Fruit fly (Drosophila melanogaster) whole organism, embryonic: ENCODE data around the gene CG11307.

Experiments
- Adf1 ChIP-seq: fragments of 200-800 bp; sonication (Bioruptor generic); IDR thresholded peaks from 2 replicates; pipeline ENCODE4 v1.3.6; 2022; ENCODE audit warnings: missing biosample characterization, missing genetic modification characterization
- Atf3 ChIP-seq: fragments of 200-800 bp; sonication (Bioruptor generic); optimal IDR thresholded peaks from 3 replicates; lab custom pipeline; 2016; ENCODE audit warnings: missing biosample characterization, missing genetic modification characterization
- CG10565 ChIP-seq: fragments of 200-800 bp; sonication (Bioruptor generic); optimal IDR thresholded peaks from 3 replicates; lab custom pipeline; 2016; ENCODE audit warnings: missing biosample characterization, mild to moderate bottlenecking, missing genetic modification characterization
- CG10979 ChIP-seq: fragments of 200-800 bp; sonication (Bioruptor generic); optimal IDR thresholded peaks from 2 replicates; lab custom pipeline; 2018; ENCODE audit warnings: missing biosample characterization, mild to moderate bottlenecking, missing genetic modification characterization, moderate library complexity
- CG11504 ChIP-seq: fragments of 200-800 bp; sonication (Bioruptor generic); optimal IDR thresholded peaks from 3 replicates; lab custom pipeline; 2019; ENCODE audit warnings: missing biosample characterization, mild to moderate bottlenecking, missing genetic modification characterization, moderate library complexity
- CG11695 ChIP-seq: fragments of 200-800 bp; sonication (Bioruptor generic); IDR thresholded peaks from 3 replicates; pipeline ENCODE4 v1.3.6; 2022; ENCODE audit warnings: missing biosample characterization, missing genetic modification characterization
- CG11696 ChIP-seq: fragments of 200-800 bp; sonication (Bioruptor generic); IDR thresholded peaks from 2 replicates; pipeline ENCODE4 v1.3.6; 2022; ENCODE audit warnings: missing biosample characterization, missing genetic modification characterization
- CG12299 ChIP-seq: fragments of 200-800 bp; sonication (Bioruptor generic); optimal IDR thresholded peaks from 2 replicates; lab custom pipeline; 2018; ENCODE audit warnings: missing biosample characterization, mild to moderate bottlenecking, missing genetic modification characterization
- CG13424 ChIP-seq: fragments of 200-800 bp; sonication (Bioruptor generic); optimal IDR thresholded peaks from 2 replicates; lab custom pipeline; 2019; ENCODE audit warnings: missing biosample characterization, mild to moderate bottlenecking, missing genetic modification characterization, moderate library complexity
- CG14441 ChIP-seq: fragments of 200-800 bp; sonication (Bioruptor generic); IDR thresholded peaks from 2 replicates; pipeline ENCODE4 v1.3.6; 2022; ENCODE audit warnings: missing biosample characterization, missing genetic modification characterization
- CG15269 ChIP-seq: fragments of 200-800 bp; sonication (Bioruptor generic); optimal IDR thresholded peaks from 2 replicates; lab custom pipeline; 2018; ENCODE audit warnings: missing biosample characterization, mild to moderate bottlenecking, missing genetic modification characterization, moderate library complexity
- CG1603 ChIP-seq: fragments of 200-800 bp; sonication (Bioruptor generic); optimal IDR thresholded peaks from 2 replicates; lab custom pipeline; 2019; ENCODE audit warnings: missing biosample characterization, mild to moderate bottlenecking, missing genetic modification characterization, moderate library complexity
- CG16815 ChIP-seq: fragments of 200-800 bp; sonication (Bioruptor generic); optimal IDR thresholded peaks from 3 replicates; lab custom pipeline; 2017; ENCODE audit warnings: missing biosample characterization, mild to moderate bottlenecking, missing genetic modification characterization
- CG3065 ChIP-seq: fragments of 200-800 bp; sonication (Bioruptor generic); optimal IDR thresholded peaks from 2 replicates; lab custom pipeline; 2016; ENCODE audit warnings: missing biosample characterization, missing genetic modification characterization
- CG32532 ChIP-seq: fragments of 200-800 bp; sonication (Bioruptor generic); IDR thresholded peaks from 2 replicates; pipeline ENCODE4 v1.3.6; 2022; ENCODE audit warnings: missing biosample characterization, missing genetic modification characterization
- CG32772 ChIP-seq: fragments of 200-800 bp; sonication (Bioruptor generic); IDR thresholded peaks from 2 replicates; pipeline ENCODE4 v1.3.6; 2022; ENCODE audit warnings: missing biosample characterization, missing genetic modification characterization
- CG33213 ChIP-seq: fragments of 200-800 bp; sonication (Bioruptor generic); optimal IDR thresholded peaks from 3 replicates; lab custom pipeline; 2016; ENCODE audit warnings: missing biosample characterization, missing genetic modification characterization
- CG34422 ChIP-seq: fragments of 200-800 bp; sonication (Bioruptor generic); IDR thresholded peaks from 3 replicates; pipeline ENCODE4 v1.3.6; 2022; ENCODE audit warnings: missing biosample characterization, missing genetic modification characterization
- CG4328 ChIP-seq: fragments of 200-800 bp; sonication (Bioruptor generic); optimal IDR thresholded peaks from 3 replicates; lab custom pipeline; 2017; ENCODE audit warnings: missing biosample characterization, missing genetic modification reagents, missing genetic modification characterization
- CG4404 ChIP-seq: fragments of 200-800 bp; sonication (Bioruptor generic); IDR thresholded peaks from 2 replicates; pipeline ENCODE4 v1.3.6; 2022; ENCODE audit warnings: missing biosample characterization, missing genetic modification characterization
- CG7963 ChIP-seq: fragments of 200-800 bp; sonication (Bioruptor generic); IDR thresholded peaks from 3 replicates; pipeline ENCODE4 v1.3.6; 2022; ENCODE audit warnings: missing biosample characterization, missing genetic modification characterization; ENCODE audit not compliant: partially characterized antibody
- CG9215 ChIP-seq: fragments of 200-800 bp; sonication (Bioruptor generic); IDR thresholded peaks from 2 replicates; pipeline ENCODE4 v1.3.6; 2022; ENCODE audit warnings: missing biosample characterization, missing genetic modification characterization
- CG9797 ChIP-seq: fragments of 200-800 bp; sonication (Bioruptor generic); optimal IDR thresholded peaks from 3 replicates; lab custom pipeline; 2018; ENCODE audit warnings: missing biosample characterization, mild to moderate bottlenecking, missing genetic modification characterization
- CTCF ChIP-seq: fragments of 200-800 bp; sonication (Bioruptor generic); optimal IDR thresholded peaks from 2 replicates; lab custom pipeline; 2017; ENCODE audit warnings: missing biosample characterization, mild to moderate bottlenecking, missing genetic modification characterization, moderate library complexity
- Doc3 ChIP-seq: fragments of 200-800 bp; sonication (Bioruptor generic); IDR thresholded peaks from 3 replicates; pipeline ENCODE4 v1.3.6; 2022; ENCODE audit warnings: missing biosample characterization, missing genetic modification characterization; ENCODE audit not compliant: partially characterized antibody
- Fer3 ChIP-seq: fragments of 200-800 bp; sonication (Bioruptor generic); optimal IDR thresholded peaks from 2 replicates; lab custom pipeline; 2018; ENCODE audit warnings: missing biosample characterization, mild to moderate bottlenecking, missing genetic modification characterization, moderate library complexity
- HLHmδ ChIP-seq: fragments of 200-800 bp; sonication (Bioruptor generic); optimal IDR thresholded peaks from 2 replicates; lab custom pipeline; 2018; ENCODE audit warnings: missing biosample characterization, mild to moderate bottlenecking, missing genetic modification characterization, moderate library complexity
- Hr39 ChIP-seq: fragments of >200 bp; optimal IDR thresholded peaks from 2 replicates; lab custom pipeline; 2017
- Kr ChIP-seq: fragments of 200-800 bp; sonication (Bioruptor generic); optimal IDR thresholded peaks from 2 replicates; lab custom pipeline; 2017; ENCODE audit warnings: missing biosample characterization, mild to moderate bottlenecking, missing genetic modification characterization
- Nf-YB ChIP-seq: fragments of 200-800 bp; sonication (Bioruptor generic); optimal IDR thresholded peaks from 3 replicates; lab custom pipeline; 2019; ENCODE audit warnings: missing biosample characterization, mild to moderate bottlenecking, missing genetic modification characterization, moderate library complexity
- Nf-YC ChIP-seq: fragments of 200-800 bp; optimal IDR thresholded peaks from 3 replicates; lab custom pipeline; 2019; ENCODE audit warnings: missing biosample characterization, mild to moderate bottlenecking, missing genetic modification characterization, moderate library complexity
- NfI ChIP-seq: fragments of 200-800 bp; sonication (Bioruptor generic); optimal IDR thresholded peaks from 3 replicates; lab custom pipeline; 2018; ENCODE audit warnings: missing biosample characterization, mild to moderate bottlenecking, missing genetic modification characterization, moderate library complexity
- Oaz ChIP-seq: fragments of 200-800 bp; sonication (Bioruptor generic); IDR thresholded peaks from 2 replicates; pipeline ENCODE4 v1.3.6; 2022; ENCODE audit warnings: missing biosample characterization, missing genetic modification characterization
- Sry-β ChIP-seq: fragments of 200-800 bp; sonication (Bioruptor generic); optimal IDR thresholded peaks from 2 replicates; lab custom pipeline; 2018; ENCODE audit warnings: missing biosample characterization, mild to moderate bottlenecking, missing genetic modification characterization, moderate library complexity
- ab ChIP-seq: fragments of 200-800 bp; sonication (Bioruptor generic); optimal IDR thresholded peaks from 2 replicates; lab custom pipeline; 2016; ENCODE audit warnings: missing biosample characterization, missing genetic modification characterization
- ase ChIP-seq: fragments of 200-800 bp; sonication (Bioruptor generic); IDR thresholded peaks from 3 replicates; pipeline ENCODE4 v1.3.6; 2022; ENCODE audit warnings: missing biosample characterization, missing genetic modification characterization
- ato ChIP-seq: fragments of 200-800 bp; sonication (Bioruptor generic); IDR thresholded peaks from 2 replicates; pipeline ENCODE4 v1.3.6; 2022; ENCODE audit warnings: missing biosample characterization, missing genetic modification characterization; ENCODE audit not compliant: partially characterized antibody
- bigmax ChIP-seq: fragments of 200-800 bp; sonication (Bioruptor generic); optimal IDR thresholded peaks from 2 replicates; lab custom pipeline; 2018; ENCODE audit warnings: missing biosample characterization, mild to moderate bottlenecking, missing genetic modification characterization
- cato ChIP-seq: fragments of 200-800 bp; sonication (Bioruptor generic); optimal IDR thresholded peaks from 2 replicates; lab custom pipeline; 2016; ENCODE audit warnings: missing biosample characterization, missing genetic modification characterization, borderline replicate concordance
- chm ChIP-seq: fragments of 200-800 bp; sonication (Bioruptor generic); IDR thresholded peaks from 2 replicates; pipeline ENCODE4 v1.3.6; 2022; ENCODE audit warnings: missing biosample characterization, missing genetic modification characterization
- ci ChIP-seq: fragments of 200-800 bp; sonication (Bioruptor generic); IDR thresholded peaks from 3 replicates; pipeline ENCODE4 v1.3.6; 2022; ENCODE audit warnings: missing biosample characterization, missing genetic modification characterization
- da ChIP-seq: fragments of 200-800 bp; sonication (Bioruptor generic); optimal IDR thresholded peaks from 2 replicates; lab custom pipeline; 2016; ENCODE audit warnings: missing biosample characterization, missing genetic modification characterization
- dm ChIP-seq: fragments of 200-800 bp; sonication (Bioruptor generic); optimal IDR thresholded peaks from 3 replicates; lab custom pipeline; 2016; ENCODE audit warnings: missing biosample characterization, missing genetic modification characterization
- exex ChIP-seq: fragments of 200-800 bp; sonication (Bioruptor generic); optimal IDR thresholded peaks from 4 replicates; lab custom pipeline; 2018; ENCODE audit warnings: missing biosample characterization, mild to moderate bottlenecking, missing genetic modification characterization, moderate library complexity
- gem ChIP-seq: fragments of 200-800 bp; sonication (Bioruptor generic); optimal IDR thresholded peaks from 2 replicates; lab custom pipeline; 2019; ENCODE audit warnings: missing biosample characterization, mild to moderate bottlenecking, missing genetic modification characterization, moderate library complexity
- gfzf ChIP-seq: fragments of 200-800 bp; sonication (Bioruptor generic); optimal IDR thresholded peaks from 2 replicates; lab custom pipeline; 2016; ENCODE audit warnings: missing biosample characterization, mild to moderate bottlenecking, missing genetic modification characterization, moderate library complexity
- lilli ChIP-seq: fragments of 200-800 bp; sonication (Bioruptor generic); optimal IDR thresholded peaks from 3 replicates; lab custom pipeline; 2016; ENCODE audit warnings: missing biosample characterization, missing genetic modification characterization
- pnt ChIP-seq: fragments of 200-800 bp; sonication (Bioruptor generic); optimal IDR thresholded peaks from 3 replicates; lab custom pipeline; 2016; ENCODE audit warnings: missing biosample characterization, missing genetic modification characterization
- repo ChIP-seq: fragments of 200-800 bp; sonication (Bioruptor generic); optimal IDR thresholded peaks from 2 replicates; lab custom pipeline; 2016; ENCODE audit warnings: missing biosample characterization, missing genetic modification characterization
- slou ChIP-seq: fragments of 200-800 bp; sonication (Bioruptor generic); optimal IDR thresholded peaks from 3 replicates; lab custom pipeline; 2016; ENCODE audit warnings: missing biosample characterization, missing genetic modification characterization
- wdn ChIP-seq: fragments of 200-800 bp; sonication (Bioruptor generic); IDR thresholded peaks from 2 replicates; pipeline ENCODE4 v1.3.6; 2022; ENCODE audit warnings: missing biosample characterization, missing genetic modification characterization
- zfh2 ChIP-seq: fragments of 200-800 bp; sonication (Bioruptor generic); optimal IDR thresholded peaks from 2 replicates; lab custom pipeline; 2016; ENCODE audit warnings: missing biosample characterization, missing genetic modification characterization

Gene CG11307

DNA sequence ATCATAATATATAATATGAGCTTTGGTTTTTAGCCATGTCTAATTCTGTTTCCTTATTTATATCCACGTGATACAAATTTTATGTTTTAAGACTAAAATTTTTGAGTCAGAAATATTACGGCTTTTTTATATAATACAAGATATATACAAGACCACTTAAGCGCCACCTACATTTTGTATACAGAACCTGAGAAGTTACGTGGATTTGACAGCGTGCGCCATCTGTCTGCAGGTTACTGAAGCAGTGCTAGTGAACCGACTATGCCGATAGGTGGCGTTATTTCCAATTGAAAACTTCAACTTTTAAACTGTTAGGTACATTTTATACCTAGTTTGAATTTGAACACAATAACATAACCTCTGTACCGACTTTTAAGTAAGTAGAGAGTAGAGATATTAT lies 35.3 kb downstream of the CG11307 start (continued):
- peak; percentile 79 for TF ChIP-seq lilli
- TF ChIP-seq CG7963 (GFP tag; lab: Robert Waterston, UW), result no peak
- TF ChIP-seq CG34422 (GFP tag; lab: Robert Waterston, UW), result peak; percentile 23; the same call in 2 of the 3 replicates
- no peak; the same call in 1 of the 2 replicates for TF ChIP-seq CG9215
- no peak for TF ChIP-seq CG11696 (GFP tag; lab: Robert Waterston, UW)
- no peak for TF ChIP-seq ato (GFP tag; lab: Robert Waterston, UW)
- no peak for TF ChIP-seq wdn (GFP tag; lab: Robert Waterston, UW)
- TF ChIP-seq CG11504 (tag; lab: Kevin White, UChicago), result peak; percentile 78
- peak; percentile 40 for TF ChIP-seq zfh2 (GFP tag; lab: Kevin White, UChicago)
- TF ChIP-seq Atf3 (GFP tag; lab: Kevin White, UChicago), result peak; percentile 74
- peak; percentile 5 for TF ChIP-seq CG10565 (GFP tag; lab: Kevin White, UChicago)
- no peak for TF ChIP-seq Hr39 (lab: Kevin White, UChicago)
- no peak for TF ChIP-seq Nf-YB (GFP tag; lab: Kevin White, UChicago)
- TF ChIP-seq CG11695 (GFP tag; lab: Robert Waterston, UW), result no peak
- TF ChIP-seq HLHmδ (GFP tag; lab: Kevin White, UChicago), result no peak
- peak; percentile 72 for TF ChIP-seq CG3065 (GFP tag; lab: Kevin White, UChicago)
- TF ChIP-seq da (GFP tag; lab: Kevin White, UChicago), result peak; percentile 36
- peak; percentile 100 for TF ChIP-seq CTCF (GFP tag; lab: Kevin White, UChicago)
- peak; percentile 54 for TF ChIP-seq Fer3 (tag; lab: Kevin White, UChicago)
- TF ChIP-seq gem (tag; lab: Kevin White, UChicago), result peak; percentile 76
- TF ChIP-seq CG32772 (GFP tag; lab: Robert Waterston, UW), result peak; percentile 76
- no peak for TF ChIP-seq Doc3 (GFP tag; lab: Robert Waterston, UW)
- no peak for TF ChIP-seq CG9797 (GFP tag; lab: Kevin White, UChicago)
- peak; percentile 57 for TF ChIP-seq ab (GFP tag; lab: Kevin White, UChicago)
- TF ChIP-seq CG16815 (GFP tag; lab: Kevin White, UChicago), result peak; percentile 45
- no peak; the same call in 1 of the 2 replicates for TF ChIP-seq chm (GFP tag; lab: Robert Waterston, UW)
- peak; percentile 57 for TF ChIP-seq cato (GFP tag; lab: Kevin White, UChicago)
- TF ChIP-seq CG1603 (tag; lab: Kevin White, UChicago), result peak; percentile 78
- peak; percentile 77 for TF ChIP-seq CG33213
- peak; percentile 56 for TF ChIP-seq repo (GFP tag; lab: Kevin White, UChicago)
- TF ChIP-seq Kr (GFP tag; lab: Kevin White, UChicago), result no peak
- peak; percentile 79 for TF ChIP-seq ci (GFP tag; lab: Robert Waterston, UW)
- TF ChIP-seq bigmax (GFP tag; lab: Kevin White, UChicago), result peak; percentile 76
- no peak for TF ChIP-seq Adf1 (GFP tag; lab: Robert Waterston, UW)
- peak; percentile 62 for TF ChIP-seq CG14441 (GFP tag; lab: Robert Waterston, UW)
- TF ChIP-seq CG13424, result peak; percentile 68
- peak; percentile 67; the same call in 1 of the 2 replicates for TF ChIP-seq Oaz (GFP tag; lab: Robert Waterston, UW)
- peak; percentile 33 for TF ChIP-seq CG4328 (GFP tag; lab: Kevin White, UChicago)
- peak; percentile 70 for TF ChIP-seq pnt (GFP tag; lab: Kevin White, UChicago)
- TF ChIP-seq CG15269 (tag; lab: Kevin White, UChicago), result peak; percentile 66
- TF ChIP-seq CG4404 (GFP tag; lab: Robert Waterston, UW), result no peak
- no peak for TF ChIP-seq CG12299
- peak; percentile 34 for TF ChIP-seq Nf-YC (tag; lab: Kevin White, UChicago)
- peak; percentile 56 for TF ChIP-seq slou
- TF ChIP-seq Sry-β (GFP tag; lab: Kevin White, UChicago), result no peak
- TF ChIP-seq NfI, result peak; percentile 75
- peak; percentile 81 for TF ChIP-seq CG32532 (GFP tag; lab: Robert Waterston, UW)
- TF ChIP-seq CG10979 (tag; lab: Kevin White, UChicago), result peak; percentile 100
- peak; percentile 21 for TF ChIP-seq dm
- TF ChIP-seq gfzf (GFP tag; lab: Kevin White, UChicago), result no peak
- no peak for TF ChIP-seq exex
- TF ChIP-seq ase (GFP tag; lab: Robert Waterston, UW), result peak; percentile 73
